Fruit fly (Drosophila melanogaster): Measurements from ENCODE around the gene CG8260.
A peak's percentile ranks its signal among the peaks of the same experiment; 100 is the strongest.

CG8260 gene

dm6 chrX:15740288-15740726, 15.8 kb upstream of the CG8260 start (continued):
- TF ChIP-seq tup (GFP tag; optimal IDR thresholded peaks at IDR 0.05), result no peak
- no peak for TF ChIP-seq gsb-n (tag; optimal IDR thresholded peaks at IDR 0.05)
- peak; percentile 31 for TF ChIP-seq CG10654 (GFP tag; optimal IDR thresholded peaks at IDR 0.05)
- peak; percentile 50 for TF ChIP-seq CG10979 (tag; optimal IDR thresholded peaks at IDR 0.05)
- TF ChIP-seq lov (optimal IDR thresholded peaks at IDR 0.05), result no peak
- TF ChIP-seq lov (GFP tag; IDR thresholded peaks at IDR 0.05), result no peak
- peak; percentile 72 for TF ChIP-seq sisA (GFP tag; IDR thresholded peaks at IDR 0.05)
- peak; percentile 78 for TF ChIP-seq CG12659 (GFP tag; optimal IDR thresholded peaks at IDR 0.05)
- peak; percentile 23 for TF ChIP-seq trh (GFP tag; optimal IDR thresholded peaks at IDR 0.05)
- TF ChIP-seq CG33213 (GFP tag; optimal IDR thresholded peaks at IDR 0.05), result peak; percentile 28
- peak; percentile 60 for TF ChIP-seq bcd (GFP tag; optimal IDR thresholded peaks at IDR 0.05)
- TF ChIP-seq ap (GFP tag; IDR thresholded peaks at IDR 0.05), result peak; percentile 34; the same call in 1 of the 2 replicates
- peak; percentile 46 for TF ChIP-seq Drgx (GFP tag; IDR thresholded peaks at IDR 0.05)
- TF ChIP-seq CG2875 (GFP tag; optimal IDR thresholded peaks at IDR 0.05), result peak; percentile 1
- TF ChIP-seq CG32772 (GFP tag; IDR thresholded peaks at IDR 0.05), result peak; percentile 69
- TF ChIP-seq CG2202 (tag; optimal IDR thresholded peaks at IDR 0.05), result no peak
- no peak for TF ChIP-seq CG10565 (GFP tag; optimal IDR thresholded peaks at IDR 0.05)
- no peak for TF ChIP-seq sim (GFP tag; IDR thresholded peaks at IDR 0.05)
- no peak for TF ChIP-seq nom (GFP tag; optimal IDR thresholded peaks at IDR 0.05)
- peak; percentile 19 for TF ChIP-seq CG4424 (GFP tag; optimal IDR thresholded peaks at IDR 0.05)
- TF ChIP-seq CG12071 (GFP tag; optimal IDR thresholded peaks at IDR 0.05), result peak; percentile 67
- TF ChIP-seq crc (GFP tag; optimal IDR thresholded peaks at IDR 0.05), result peak; percentile 22
- peak; percentile 48 for TF ChIP-seq BtbVII (GFP tag; optimal IDR thresholded peaks at IDR 0.05)
- TF ChIP-seq Tbp (GFP tag; optimal IDR thresholded peaks at IDR 0.05), result no peak
- peak; percentile 70 for TF ChIP-seq CG17328 (GFP tag; IDR thresholded peaks at IDR 0.05)
- TF ChIP-seq sens-2 (GFP tag; IDR thresholded peaks at IDR 0.05), result peak; percentile 40; the same call in 1 of the 2 replicates
- no peak for TF ChIP-seq knrl (GFP tag; IDR thresholded peaks at IDR 0.05; ENCODE audit: partially characterized antibody)
- TF ChIP-seq CG4820 (GFP tag; optimal IDR thresholded peaks at IDR 0.05), result peak; percentile 21
- peak; percentile 6 for TF ChIP-seq CG3838 (GFP tag; optimal IDR thresholded peaks at IDR 0.05)
- TF ChIP-seq ato (GFP tag; IDR thresholded peaks at IDR 0.05; ENCODE audit: partially characterized antibody), result no peak
- TF ChIP-seq pros (GFP tag; optimal IDR thresholded peaks at IDR 0.05), result no peak
- TF ChIP-seq E2f1 (GFP tag; IDR thresholded peaks at IDR 0.05), result peak; percentile 72
- no peak for TF ChIP-seq hth (optimal IDR thresholded peaks at IDR 0.05)
- peak; percentile 9; the same call in 1 of the 2 replicates for TF ChIP-seq CG6272 (GFP tag; IDR thresholded peaks at IDR 0.05)
- peak; percentile 50 for TF ChIP-seq CHES-1-like (GFP tag; optimal IDR thresholded peaks at IDR 0.05)
- TF ChIP-seq CG7271 (tag; optimal IDR thresholded peaks at IDR 0.05), result no peak
- TF ChIP-seq Hr39 (optimal IDR thresholded peaks at IDR 0.05), result no peak
- peak; percentile 62 for TF ChIP-seq HLH54F (GFP tag; optimal IDR thresholded peaks at IDR 0.05)
- TF ChIP-seq CG10321 (GFP tag; IDR thresholded peaks at IDR 0.05), result 0 out of 2 replicates have a peak, but pooled peaks have one; percentile 29
- TF ChIP-seq CG9817 (tag; optimal IDR thresholded peaks at IDR 0.05), result peak; percentile 69
- TF ChIP-seq grau (tag; optimal IDR thresholded peaks at IDR 0.05), result peak; percentile 78
- TF ChIP-seq fru (optimal IDR thresholded peaks at IDR 0.05), result no peak
- no peak for TF ChIP-seq Kr (GFP tag; optimal IDR thresholded peaks at IDR 0.05)
- peak; percentile 85 for TF ChIP-seq ci (GFP tag; IDR thresholded peaks at IDR 0.05)
- TF ChIP-seq CG1602 (GFP tag; optimal IDR thresholded peaks at IDR 0.05), result peak; percentile 59
- TF ChIP-seq CG13296 (GFP tag; optimal IDR thresholded peaks at IDR 0.05), result peak; percentile 83
- peak; percentile 79 for TF ChIP-seq schlank (tag; optimal IDR thresholded peaks at IDR 0.05)
- peak; percentile 36 for TF ChIP-seq CG10274 (GFP tag; optimal IDR thresholded peaks at IDR 0.05)
- no peak for TF ChIP-seq unc-4 (GFP tag; IDR thresholded peaks at IDR 0.05; ENCODE audit: partially characterized antibody)
- peak; percentile 26 for TF ChIP-seq ERR (GFP tag; optimal IDR thresholded peaks at IDR 0.05)
- peak; percentile 88 for TF ChIP-seq Dbx (GFP tag; IDR thresholded peaks at IDR 0.05)
- no peak for TF ChIP-seq Stat92E (GFP tag; optimal IDR thresholded peaks at IDR 0.05)
